Fruit fly (Drosophila melanogaster): ENCODE measurements around the gene CG3091.

DNA sequence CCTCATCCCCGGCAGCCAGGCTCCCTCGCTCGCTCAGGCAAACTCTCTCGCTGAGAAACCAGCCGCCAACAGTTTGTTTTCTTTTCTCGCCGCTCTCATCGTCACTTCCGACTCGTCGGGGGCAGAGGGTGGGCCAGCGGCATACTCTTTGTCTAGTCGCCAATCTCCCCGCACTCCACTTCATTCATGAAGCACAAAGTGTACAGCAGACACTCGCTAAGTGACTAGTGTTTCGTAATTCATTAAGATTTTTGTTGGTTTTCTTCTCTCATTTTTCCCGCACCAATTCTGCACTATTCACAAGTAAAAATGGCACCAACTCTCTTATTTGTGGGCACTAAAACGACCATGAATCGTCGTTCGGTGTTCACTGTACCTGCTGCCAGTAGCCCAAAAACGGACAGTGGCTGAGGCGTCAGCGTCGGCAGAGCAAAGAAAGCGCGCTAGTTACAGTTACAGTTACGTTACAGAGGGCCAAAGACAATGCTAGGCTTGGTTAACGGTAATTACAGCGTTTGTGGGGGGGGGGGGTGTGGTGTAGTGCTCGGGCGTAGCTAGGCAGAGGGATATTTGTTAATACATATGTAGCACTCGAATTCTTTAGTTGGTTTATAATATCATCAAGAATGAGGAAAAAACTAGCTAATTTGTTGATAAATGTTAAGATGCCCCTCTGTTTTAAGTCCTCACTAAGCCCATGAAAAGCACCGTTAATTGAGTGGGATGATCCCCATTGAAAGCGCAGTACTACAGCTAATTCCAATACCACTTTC, 43.6 kb upstream of the CG3091 start:
- TF ChIP-seq usp (GFP tag; optimal IDR thresholded peaks at IDR 0.05), result no peak
- peak; percentile 75 for TF ChIP-seq Dll (optimal IDR thresholded peaks at IDR 0.05)
- TF ChIP-seq pan (optimal IDR thresholded peaks at IDR 0.05), result no peak
